Worm (Caenorhabditis elegans) whole organism, L4/young adult: ENCODE results near the gene Y62H9A.7.

Experiments
- dao-5 ChIP-seq: sonication (generic microtip); optimal IDR thresholded peaks from 2 replicates; lab custom pipeline; 2016; ENCODE audit warnings: missing genotype, missing genetic modification characterization, moderate library complexity, missing compliant biosample characterization
- him-1 ChIP-seq: sonication (generic microtip); optimal IDR thresholded peaks from 2 replicates; lab custom pipeline; 2016; ENCODE audit warnings: missing genotype, missing genetic modification reagents, missing genetic modification characterization, missing compliant biosample characterization

DNA sequence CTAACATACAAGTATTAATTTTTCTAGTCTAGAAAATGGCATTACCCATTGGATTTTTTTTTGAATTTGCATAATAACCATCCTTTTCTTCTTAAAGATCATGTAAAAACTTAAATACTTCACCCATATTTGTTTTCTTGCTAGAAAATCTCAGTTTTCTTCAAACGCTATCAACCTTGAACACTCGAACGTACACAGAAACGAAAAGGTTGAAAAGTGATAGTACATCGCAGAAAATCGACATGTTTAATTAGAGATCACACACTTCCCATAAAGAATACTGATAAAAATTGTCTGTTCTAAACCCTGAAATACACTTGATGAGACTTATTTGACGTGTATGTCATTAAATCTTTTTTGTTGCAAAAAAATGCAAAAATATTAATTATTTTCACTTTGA is 42.1 kb upstream of the Y62H9A.7 start, which contains the start of gene F55G7.4:
- no peak for TF ChIP-seq him-1
- no peak for TF ChIP-seq dao-5 (tag; lab: Kevin White, UChicago)
